Fruit fly (Drosophila melanogaster) whole organism, embryonic: Measurements from ENCODE around the gene Gs2.

Experiments used
- CG10431 ChIP-seq: fragments of 200-800 bp; sonication (Bioruptor generic); optimal IDR thresholded peaks from 3 replicates; lab custom pipeline; 2018; ENCODE audit warnings: missing biosample characterization, mild to moderate bottlenecking, missing genetic modification characterization
- CG14667 ChIP-seq: fragments of 200-800 bp; sonication (Bioruptor generic); IDR thresholded peaks from 2 replicates; pipeline ENCODE4 v1.3.6; 2022; ENCODE audit warnings: missing biosample characterization, missing genetic modification characterization
- CG16813 ChIP-seq: fragments of 200-800 bp; sonication (Bioruptor generic); IDR thresholded peaks from 3 replicates; pipeline ENCODE4 v1.3.6; 2022; ENCODE audit warnings: missing biosample characterization, missing genetic modification characterization; ENCODE audit not compliant: partially characterized antibody
- CG17385 ChIP-seq: fragments of 200-800 bp; sonication (Bioruptor generic); optimal IDR thresholded peaks from 3 replicates; lab custom pipeline; 2018; ENCODE audit warnings: missing biosample characterization, mild to moderate bottlenecking, missing genetic modification characterization
- CG17612 ChIP-seq: fragments of 200-800 bp; sonication (Bioruptor generic); IDR thresholded peaks from 2 replicates; pipeline ENCODE4 v1.3.6; 2022; ENCODE audit warnings: missing biosample characterization, missing genetic modification characterization
- CG2889 ChIP-seq: fragments of 200-800 bp; sonication (Bioruptor generic); IDR thresholded peaks from 3 replicates; pipeline ENCODE4 v1.3.6; 2022; ENCODE audit warnings: missing biosample characterization, missing genetic modification characterization
- CG31224 ChIP-seq: fragments of 200-800 bp; sonication (Bioruptor generic); IDR thresholded peaks from 2 replicates; pipeline ENCODE4 v1.3.6; 2022; ENCODE audit warnings: missing biosample characterization, missing genetic modification characterization
- CG32532 ChIP-seq: fragments of 200-800 bp; sonication (Bioruptor generic); IDR thresholded peaks from 2 replicates; pipeline ENCODE4 v1.3.6; 2022; ENCODE audit warnings: missing biosample characterization, missing genetic modification characterization
- CG3847 ChIP-seq: fragments of 200-800 bp; sonication (Bioruptor generic); IDR thresholded peaks from 2 replicates; pipeline ENCODE4 v1.3.6; 2022; ENCODE audit warnings: missing biosample characterization, missing genetic modification characterization
- Camta ChIP-seq: fragments of 200-800 bp; sonication (Bioruptor generic); optimal IDR thresholded peaks from 2 replicates; lab custom pipeline; 2016; ENCODE audit warnings: missing biosample characterization, missing genetic modification characterization
- Dll ChIP-seq: fragments of 200-800 bp; sonication (Bioruptor generic); IDR thresholded peaks from 4 replicates; pipeline ENCODE4 v1.3.6; 2022; ENCODE audit warnings: missing biosample characterization, missing genetic modification characterization; ENCODE audit not compliant: partially characterized antibody
- HLH4C ChIP-seq: fragments of 200-800 bp; sonication (Bioruptor generic); IDR thresholded peaks from 3 replicates; pipeline ENCODE4 v1.3.6; 2022; ENCODE audit warnings: missing biosample characterization, missing genetic modification characterization; ENCODE audit not compliant: partially characterized antibody
- HmgZ ChIP-seq: fragments of 200-800 bp; sonication (Bioruptor generic); optimal IDR thresholded peaks from 2 replicates; lab custom pipeline; 2018; ENCODE audit warnings: missing biosample characterization, mild to moderate bottlenecking, missing genetic modification characterization
- Jarid2 ChIP-seq: fragments of 200-800 bp; sonication (Bioruptor generic); optimal IDR thresholded peaks from 3 replicates; lab custom pipeline; 2017; ENCODE audit warnings: mild to moderate bottlenecking, missing biosample characterization, missing genetic modification reagents, missing genetic modification characterization
- Meics ChIP-seq: fragments of 200-800 bp; sonication (Bioruptor generic); optimal IDR thresholded peaks from 2 replicates; lab custom pipeline; 2017; ENCODE audit warnings: missing biosample characterization, mild to moderate bottlenecking, missing genetic modification characterization
- NC2β ChIP-seq: fragments of 200-800 bp; sonication (Bioruptor generic); optimal IDR thresholded peaks from 2 replicates; lab custom pipeline; 2016; ENCODE audit warnings: missing biosample characterization, missing genetic modification characterization
- Scr ChIP-seq: fragments of 200-800 bp; sonication (Bioruptor generic); IDR thresholded peaks from 2 replicates; pipeline ENCODE4 v1.3.6; 2022; ENCODE audit warnings: missing biosample characterization, missing genetic modification characterization; ENCODE audit not compliant: partially characterized antibody
- Sox102F ChIP-seq: fragments of 200-800 bp; sonication (Bioruptor generic); optimal IDR thresholded peaks from 2 replicates; lab custom pipeline; 2018; ENCODE audit warnings: missing biosample characterization, mild to moderate bottlenecking, missing genetic modification characterization, moderate library complexity
- Spps ChIP-seq: fragments of 200-800 bp; sonication (Bioruptor generic); optimal IDR thresholded peaks from 2 replicates; lab custom pipeline; 2018; ENCODE audit warnings: missing biosample characterization, mild to moderate bottlenecking, missing genetic modification characterization
- Xbp1 ChIP-seq: fragments of 200-800 bp; sonication (Bioruptor generic); optimal IDR thresholded peaks from 3 replicates; lab custom pipeline; 2016; ENCODE audit warnings: missing biosample characterization, mild to moderate bottlenecking, missing genetic modification characterization
- ash1 ChIP-seq: fragments of 200-800 bp; sonication (Bioruptor generic); optimal IDR thresholded peaks from 2 replicates; lab custom pipeline; 2018; ENCODE audit warnings: missing biosample characterization, mild to moderate bottlenecking, missing genetic modification characterization
- bcd ChIP-seq: fragments of 200-800 bp; sonication (Bioruptor generic); optimal IDR thresholded peaks from 2 replicates; lab custom pipeline; 2017; ENCODE audit warnings: missing biosample characterization, mild to moderate bottlenecking, missing genetic modification characterization
- br ChIP-seq: fragments of >200 bp; optimal IDR thresholded peaks from 2 replicates; lab custom pipeline; 2017
- bsh ChIP-seq, 2 experiments: fragments of 200-800 bp; sonication (Bioruptor generic); optimal IDR thresholded peaks; 2 replicates each; lab custom pipeline; 2017 to 2018; ENCODE audit warnings: mild to moderate bottlenecking in 2 of 2, missing biosample characterization in 2 of 2, missing genetic modification characterization in 2 of 2, moderate library complexity in 1 of 2
- chm ChIP-seq: fragments of 200-800 bp; sonication (Bioruptor generic); IDR thresholded peaks from 2 replicates; pipeline ENCODE4 v1.3.6; 2022; ENCODE audit warnings: missing biosample characterization, missing genetic modification characterization
- esg ChIP-seq: fragments of 200-800 bp; sonication (Bioruptor generic); conservative IDR thresholded peaks from 2 replicates; pipeline ENCODE4 v1.3.6; 2022; ENCODE audit warnings: missing biosample characterization, missing genetic modification characterization
- grau ChIP-seq: fragments of 200-800 bp; optimal IDR thresholded peaks from 3 replicates; lab custom pipeline; 2019; ENCODE audit warnings: missing biosample characterization, mild to moderate bottlenecking, missing genetic modification characterization, moderate library complexity
- hb ChIP-seq: fragments of 200-800 bp; sonication (Bioruptor generic); IDR thresholded peaks from 3 replicates; pipeline ENCODE4 v1.3.6; 2022; ENCODE audit warnings: missing biosample characterization, missing genetic modification characterization; ENCODE audit not compliant: partially characterized antibody
- lab ChIP-seq: fragments of 200-800 bp; sonication (Bioruptor generic); optimal IDR thresholded peaks from 3 replicates; lab custom pipeline; 2017; ENCODE audit warnings: missing biosample characterization, missing genetic modification characterization, mild to moderate bottlenecking, moderate library complexity, missing genetic modification reagents
- lilli ChIP-seq: fragments of 200-800 bp; sonication (Bioruptor generic); optimal IDR thresholded peaks from 3 replicates; lab custom pipeline; 2016; ENCODE audit warnings: missing biosample characterization, missing genetic modification characterization
- lola ChIP-seq, 3 experiments: fragments of >200 bp in 2 of 3; fragments of 200-800 bp in 1 of 3; sonication (Bioruptor generic) in 1 of 3; optimal IDR thresholded peaks; 2 replicates each; lab custom pipeline; 2017 to 2019; ENCODE audit warnings: missing biosample characterization in 3 of 3, missing genetic modification characterization in 3 of 3, mild to moderate bottlenecking in 1 of 3, moderate library complexity in 1 of 3
- mam ChIP-seq: fragments of 200-800 bp; sonication (Bioruptor generic); optimal IDR thresholded peaks from 3 replicates; lab custom pipeline; 2016; ENCODE audit warnings: missing biosample characterization, missing genetic modification characterization
- p53 ChIP-seq: fragments of 200-800 bp; sonication (Bioruptor generic); optimal IDR thresholded peaks from 2 replicates; lab custom pipeline; 2016; ENCODE audit warnings: missing biosample characterization, missing genetic modification characterization
- phol ChIP-seq: fragments of 200-800 bp; sonication (Bioruptor generic); optimal IDR thresholded peaks from 3 replicates; lab custom pipeline; 2018; ENCODE audit warnings: missing biosample characterization, mild to moderate bottlenecking, missing genetic modification characterization, moderate library complexity
- repo ChIP-seq: fragments of 200-800 bp; sonication (Bioruptor generic); optimal IDR thresholded peaks from 2 replicates; lab custom pipeline; 2016; ENCODE audit warnings: missing biosample characterization, missing genetic modification characterization
- ro ChIP-seq: fragments of 200-800 bp; sonication (Bioruptor generic); IDR thresholded peaks from 2 replicates; pipeline ENCODE4 v1.3.6; 2022; ENCODE audit warnings: missing biosample characterization, missing genetic modification characterization
- sc ChIP-seq, 3 experiments: fragments of >200 bp in 2 of 3; fragments of 200-800 bp in 1 of 3; sonication (Bioruptor generic) in 1 of 3; optimal IDR thresholded peaks; 2 replicates in 2 of 3; 3 replicates in 1 of 3; lab custom pipeline; 2017; ENCODE audit warnings: mild to moderate bottlenecking in 1 of 3, missing biosample characterization in 1 of 3, missing genetic modification characterization in 1 of 3, missing genetic modification reagents in 1 of 3
- sim ChIP-seq: fragments of 200-800 bp; sonication (Bioruptor generic); IDR thresholded peaks from 2 replicates; pipeline ENCODE4 v1.3.6; 2022; ENCODE audit warnings: missing biosample characterization, missing genetic modification characterization
- sima ChIP-seq: fragments of 200-800 bp; sonication (Bioruptor generic); optimal IDR thresholded peaks from 2 replicates; lab custom pipeline; 2016; ENCODE audit warnings: missing biosample characterization, missing genetic modification characterization
- sna ChIP-seq: fragments of 200-800 bp; sonication (Bioruptor generic); IDR thresholded peaks from 2 replicates; pipeline ENCODE4 v1.3.6; 2022; ENCODE audit warnings: missing biosample characterization, missing genetic modification characterization; ENCODE audit not compliant: partially characterized antibody
- stwl ChIP-seq: fragments of 200-800 bp; sonication (Bioruptor generic); optimal IDR thresholded peaks from 3 replicates; lab custom pipeline; 2018; ENCODE audit warnings: missing biosample characterization, mild to moderate bottlenecking, missing genetic modification characterization, moderate library complexity
- tap ChIP-seq: fragments of 200-800 bp; optimal IDR thresholded peaks from 3 replicates; lab custom pipeline; 2019; ENCODE audit warnings: missing biosample characterization, mild to moderate bottlenecking, missing genetic modification characterization, moderate library complexity
- tna ChIP-seq: fragments of 200-800 bp; sonication (Bioruptor generic); IDR thresholded peaks from 2 replicates; pipeline ENCODE4 v1.3.6; 2022; ENCODE audit warnings: missing biosample characterization, missing genetic modification characterization; ENCODE audit not compliant: partially characterized antibody
- tx ChIP-seq: fragments of 200-800 bp; sonication (Bioruptor generic); optimal IDR thresholded peaks from 2 replicates; lab custom pipeline; 2016; ENCODE audit warnings: missing biosample characterization, missing genetic modification characterization
- zfh1 ChIP-seq: fragments of 200-800 bp; sonication (Bioruptor generic); IDR thresholded peaks from 3 replicates; pipeline ENCODE4 v1.3.6; 2022; ENCODE audit warnings: missing biosample characterization, missing genetic modification characterization
- zfh2 ChIP-seq: fragments of 200-800 bp; sonication (Bioruptor generic); optimal IDR thresholded peaks from 2 replicates; lab custom pipeline; 2016; ENCODE audit warnings: missing biosample characterization, missing genetic modification characterization

Gs2 gene

dm6 chrX:11390625-11391363, 31.8 kb upstream of the Gs2 start (continued):
- peak; percentile 79 for TF ChIP-seq Meics (GFP tag; lab: Kevin White, UChicago)
- peak; percentile 74 for TF ChIP-seq phol (tag; lab: Kevin White, UChicago)
- TF ChIP-seq Spps (tag; lab: Kevin White, UChicago), result no peak
- peak; percentile 70 for TF ChIP-seq Camta (GFP tag; lab: Kevin White, UChicago)
- TF ChIP-seq CG16813 (GFP tag; lab: Robert Waterston, UW), result no peak
- no peak for TF ChIP-seq br
- peak; percentile 79 for TF ChIP-seq esg (GFP tag; lab: Robert Waterston, UW)
- TF ChIP-seq, all 482 proteins: peak for 384

DNA sequence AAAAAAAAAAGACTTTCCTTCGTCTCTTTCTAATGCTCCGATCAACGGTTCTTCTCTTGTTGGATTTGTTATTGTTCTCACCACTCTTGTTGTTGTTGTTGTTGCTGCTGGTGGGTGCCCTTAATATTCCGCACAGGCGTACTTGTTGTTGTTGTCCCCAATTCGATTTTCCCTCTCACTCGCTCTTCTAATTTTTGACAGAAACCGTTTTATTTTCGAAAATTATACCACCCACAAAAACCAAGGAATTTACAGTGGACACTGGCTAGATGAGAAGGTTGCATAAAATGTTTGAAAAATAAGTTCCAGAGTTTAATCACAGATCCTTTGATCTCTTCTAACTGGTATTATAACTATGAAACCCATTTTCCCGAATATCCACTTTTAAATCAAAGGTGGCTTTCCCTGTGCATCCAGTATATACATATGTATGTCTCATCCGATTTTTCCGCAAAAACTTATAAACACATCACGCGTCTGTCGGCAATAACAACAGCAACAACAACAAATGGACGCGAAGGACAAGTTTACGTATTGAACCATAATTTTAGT, 31.2 kb upstream of the Gs2 start:
- TF ChIP-seq grau (tag; lab: Kevin White, UChicago), result peak; percentile 86
- TF ChIP-seq CG17612 (GFP tag; lab: Robert Waterston, UW), result peak; percentile 42; the same call in 1 of the 2 replicates
- no peak for TF ChIP-seq Dll (GFP tag; lab: Robert Waterston, UW)
- TF ChIP-seq zfh1 (GFP tag; lab: Robert Waterston, UW), result peak; percentile 35; the same call in 1 of the 3 replicates
- peak; percentile 41 for TF ChIP-seq zfh2 (GFP tag; lab: Kevin White, UChicago)
- peak; percentile 48; the same call in 1 of the 2 replicates for TF ChIP-seq CG31224 (GFP tag; lab: Robert Waterston, UW)
- TF ChIP-seq tna, result no peak
- TF ChIP-seq Jarid2 (GFP tag; lab: Kevin White, UChicago), result no peak
- TF ChIP-seq bcd (GFP tag; lab: Kevin White, UChicago), result peak; percentile 20
- no peak for TF ChIP-seq CG10431
- TF ChIP-seq Scr, result no peak
- 0 out of 2 replicates have a peak, but pooled peaks have one; percentile 55 for TF ChIP-seq chm (GFP tag; lab: Robert Waterston, UW)
- peak; percentile 59 for TF ChIP-seq CG3847 (GFP tag; lab: Robert Waterston, UW)
- no peak for TF ChIP-seq sc (optimal IDR thresholded peaks at IDR 0.05; lab: Kevin White, UChicago)
- TF ChIP-seq sc (GFP tag; optimal IDR thresholded peaks at IDR 0.05; lab: Kevin White, UChicago), result no peak
- no peak for TF ChIP-seq HLH4C (GFP tag; lab: Robert Waterston, UW)
- TF ChIP-seq lab, result peak; percentile 58
- TF ChIP-seq repo (GFP tag; lab: Kevin White, UChicago), result no peak
- TF ChIP-seq tx (GFP tag; lab: Kevin White, UChicago), result peak; percentile 29
- no peak for TF ChIP-seq sna
- peak; percentile 48; the same call in 1 of the 3 replicates for TF ChIP-seq CG2889
- peak; percentile 36 for TF ChIP-seq Sox102F (GFP tag; lab: Kevin White, UChicago)
- TF ChIP-seq ash1 (GFP tag; lab: Kevin White, UChicago), result no peak
- peak; percentile 19 for TF ChIP-seq mam (GFP tag; lab: Kevin White, UChicago)
- TF ChIP-seq sim (GFP tag; lab: Robert Waterston, UW), result no peak
- TF ChIP-seq tap, result no peak
- TF ChIP-seq NC2β (GFP tag; lab: Kevin White, UChicago), result no peak
- peak; percentile 18 for TF ChIP-seq phol (tag; lab: Kevin White, UChicago)
- peak in 1 of 2 experiments; percentile 8 for TF ChIP-seq bsh (GFP tag; optimal IDR thresholded peaks at IDR 0.05; lab: Kevin White, UChicago)
- TF ChIP-seq Xbp1, result peak; percentile 38
- no peak for TF ChIP-seq hb (GFP tag; lab: Robert Waterston, UW)
- peak; percentile 80 for TF ChIP-seq CG32532 (GFP tag; lab: Robert Waterston, UW)
- peak; percentile 29; the same call in 1 of the 2 replicates for TF ChIP-seq CG14667 (GFP tag; lab: Robert Waterston, UW)
- no peak for TF ChIP-seq ro (GFP tag; lab: Robert Waterston, UW)
- no peak for TF ChIP-seq p53 (GFP tag; lab: Kevin White, UChicago)
- no peak for TF ChIP-seq CG17385 (GFP tag; lab: Kevin White, UChicago)
- no peak for TF ChIP-seq stwl (tag; lab: Kevin White, UChicago)
- TF ChIP-seq sima (GFP tag; lab: Kevin White, UChicago), result no peak
- TF ChIP-seq lola (GFP tag; optimal IDR thresholded peaks at IDR 0.05; lab: Kevin White, UChicago), result no peak
- TF ChIP-seq lilli (GFP tag; lab: Kevin White, UChicago), result peak; percentile 43
- TF ChIP-seq HmgZ (tag; lab: Kevin White, UChicago), result peak; percentile 26
